Worm (Caenorhabditis elegans) whole organism, late embryonic: ENCODE measurements around the gene glb-15.
A peak's percentile ranks its signal among the peaks of the same experiment; 100 is the strongest.

Source experiments
- C08G9.2 ChIP-seq: sonication (generic microtip); optimal IDR thresholded peaks from 2 replicates; lab custom pipeline; 2016; ENCODE audit warnings: mild to moderate bottlenecking, missing genetic modification characterization, moderate library complexity, missing compliant biosample characterization
- F13H6.1 ChIP-seq: sonication (generic microtip); optimal IDR thresholded peaks from 2 replicates; lab custom pipeline; 2016; ENCODE audit warnings: missing genetic modification characterization, missing compliant biosample characterization
- K02D7.2 ChIP-seq: sonication (generic microtip); optimal IDR thresholded peaks from 2 replicates; lab custom pipeline; 2017; ENCODE audit warnings: mild to moderate bottlenecking, missing genetic modification characterization, missing compliant biosample characterization
- Y22D7AL.16 ChIP-seq: sonication (generic microtip); optimal IDR thresholded peaks from 2 replicates; lab custom pipeline; 2016; ENCODE audit warnings: missing genetic modification characterization, missing compliant biosample characterization
- ahr-1 ChIP-seq: sonication (generic microtip); optimal IDR thresholded peaks from 2 replicates; lab custom pipeline; 2016; ENCODE audit warnings: missing genetic modification characterization, missing compliant biosample characterization
- ama-1 ChIP-seq: fragments of 150-350 bp; optimal IDR thresholded peaks from 2 replicates; lab custom pipeline; 2014
- ceh-14 ChIP-seq: sonication (generic microtip); optimal IDR thresholded peaks from 2 replicates; lab custom pipeline; 2016; ENCODE audit warnings: missing genotype, missing genetic modification characterization, missing compliant biosample characterization
- ceh-18 ChIP-seq: sonication (generic microtip); optimal IDR thresholded peaks from 2 replicates; lab custom pipeline; 2016; ENCODE audit warnings: missing genetic modification characterization, missing compliant biosample characterization
- ceh-2 ChIP-seq: sonication (generic microtip); optimal IDR thresholded peaks from 2 replicates; lab custom pipeline; 2016; ENCODE audit warnings: missing genotype, missing genetic modification characterization, missing compliant biosample characterization
- ceh-31 ChIP-seq: sonication (generic microtip); optimal IDR thresholded peaks from 2 replicates; lab custom pipeline; 2016; ENCODE audit warnings: missing genetic modification characterization, missing compliant biosample characterization
- ceh-34 ChIP-seq: sonication (generic microtip); optimal IDR thresholded peaks from 2 replicates; lab custom pipeline; 2016; ENCODE audit warnings: mild to moderate bottlenecking, missing genetic modification characterization, missing compliant biosample characterization
- ceh-9 ChIP-seq: sonication (generic microtip); optimal IDR thresholded peaks from 2 replicates; lab custom pipeline; 2016; ENCODE audit warnings: mild to moderate bottlenecking, missing genetic modification characterization, inconsistent platforms, missing compliant biosample characterization
- dmd-4 ChIP-seq: sonication (generic microtip); optimal IDR thresholded peaks from 2 replicates; lab custom pipeline; 2016; ENCODE audit warnings: borderline replicate concordance, missing genetic modification characterization, missing compliant biosample characterization
- ets-4 ChIP-seq: sonication (generic microtip); optimal IDR thresholded peaks from 2 replicates; lab custom pipeline; 2016; ENCODE audit warnings: missing genetic modification characterization, missing compliant biosample characterization
- fax-1 ChIP-seq: sonication (generic microtip); optimal IDR thresholded peaks from 2 replicates; lab custom pipeline; 2016; ENCODE audit warnings: missing genotype, missing genetic modification characterization, missing compliant biosample characterization
- fkh-10 ChIP-seq: fragments of 150-350 bp; optimal IDR thresholded peaks from 2 replicates; lab custom pipeline; 2014; ENCODE audit warnings: missing biosample characterization, missing genetic modification reagents, missing genetic modification characterization
- gmeb-2 ChIP-seq: sonication (generic microtip); optimal IDR thresholded peaks from 2 replicates; lab custom pipeline; 2016; ENCODE audit warnings: missing genetic modification characterization, inconsistent platforms, missing compliant biosample characterization
- hlh-13 ChIP-seq: fragments of 200-800 bp; sonication (Bioruptor generic); optimal IDR thresholded peaks from 2 replicates; lab custom pipeline; 2018; ENCODE audit warnings: mild to moderate bottlenecking, missing genetic modification characterization, missing compliant biosample characterization
- hlh-15 ChIP-seq: sonication (generic microtip); optimal IDR thresholded peaks from 2 replicates; lab custom pipeline; 2016; ENCODE audit warnings: missing genetic modification characterization, missing compliant biosample characterization
- hlh-30 ChIP-seq: sonication (generic microtip); optimal IDR thresholded peaks from 2 replicates; lab custom pipeline; 2017; ENCODE audit warnings: antibody characterized with exemption, missing genetic modification characterization, missing compliant biosample characterization; ENCODE audit not compliant: insufficient read depth
- hlh-6 ChIP-seq: sonication (generic microtip); optimal IDR thresholded peaks from 2 replicates; lab custom pipeline; 2016; ENCODE audit warnings: missing genotype, missing genetic modification characterization, missing compliant biosample characterization
- hlh-8 ChIP-seq: sonication (generic microtip); optimal IDR thresholded peaks from 2 replicates; lab custom pipeline; 2016; ENCODE audit warnings: missing genotype, missing genetic modification characterization, missing compliant biosample characterization
- lim-6 ChIP-seq: sonication (generic microtip); optimal IDR thresholded peaks from 2 replicates; lab custom pipeline; 2016; ENCODE audit warnings: missing genetic modification characterization, missing compliant biosample characterization
- lin-11 ChIP-seq: fragments of 200-800 bp; sonication (Bioruptor generic); optimal IDR thresholded peaks from 2 replicates; lab custom pipeline; 2018; ENCODE audit warnings: mild to moderate bottlenecking, missing genetic modification characterization, missing compliant biosample characterization
- madf-2 ChIP-seq: sonication (generic microtip); optimal IDR thresholded peaks from 2 replicates; lab custom pipeline; 2017; ENCODE audit warnings: missing genetic modification characterization, missing compliant biosample characterization
- mec-3 ChIP-seq: sonication (generic microtip); optimal IDR thresholded peaks from 2 replicates; lab custom pipeline; 2016; ENCODE audit warnings: borderline replicate concordance, missing genetic modification characterization, missing compliant biosample characterization
- nfya-1 ChIP-seq: sonication (generic microtip); optimal IDR thresholded peaks from 2 replicates; lab custom pipeline; 2017; ENCODE audit warnings: missing genetic modification characterization, mild to moderate bottlenecking, missing compliant biosample characterization, antibody characterized with exemption, moderate library complexity
- nhr-11 ChIP-seq: fragments of 150-350 bp; optimal IDR thresholded peaks from 2 replicates; lab custom pipeline; 2014; ENCODE audit warnings: missing biosample characterization, missing genetic modification characterization
- nhr-232 ChIP-seq: sonication (generic microtip); optimal IDR thresholded peaks from 2 replicates; lab custom pipeline; 2016; ENCODE audit warnings: missing genetic modification characterization, missing compliant biosample characterization
- npax-4 ChIP-seq: sonication (generic microtip); optimal IDR thresholded peaks from 2 replicates; lab custom pipeline; 2016; ENCODE audit warnings: missing genetic modification characterization, missing compliant biosample characterization
- odd-2 ChIP-seq: sonication (generic microtip); optimal IDR thresholded peaks from 2 replicates; lab custom pipeline; 2017; ENCODE audit warnings: antibody characterized with exemption, mild to moderate bottlenecking, missing genetic modification characterization, missing compliant biosample characterization
- pag-3 ChIP-seq: sonication (generic microtip); optimal IDR thresholded peaks from 2 replicates; lab custom pipeline; 2016; ENCODE audit warnings: missing compliant biosample characterization, missing genetic modification characterization, borderline replicate concordance
- pat-9 ChIP-seq: fragments of 200-800 bp; sonication (Bioruptor generic); optimal IDR thresholded peaks from 2 replicates; lab custom pipeline; 2018; ENCODE audit warnings: mild to moderate bottlenecking, missing genetic modification characterization, moderate library complexity, missing compliant biosample characterization
- pax-1 ChIP-seq: fragments of 150-350 bp; optimal IDR thresholded peaks from 2 replicates; lab custom pipeline; 2014; ENCODE audit warnings: missing biosample characterization, missing genetic modification characterization
- pha-2 ChIP-seq: sonication (generic microtip); optimal IDR thresholded peaks from 2 replicates; lab custom pipeline; 2017; ENCODE audit warnings: mild to moderate bottlenecking, missing genetic modification characterization, missing compliant biosample characterization
- pqm-1 ChIP-seq: sonication (generic microtip); optimal IDR thresholded peaks from 2 replicates; lab custom pipeline; 2016; ENCODE audit warnings: missing genetic modification characterization, missing compliant biosample characterization
- pros-1 ChIP-seq: fragments of 150-350 bp; optimal IDR thresholded peaks from 2 replicates; lab custom pipeline; 2014; ENCODE audit warnings: missing biosample characterization, missing genetic modification reagents, missing genetic modification characterization
- rnt-1 ChIP-seq: sonication (generic microtip); optimal IDR thresholded peaks from 2 replicates; lab custom pipeline; 2016; ENCODE audit warnings: missing genetic modification characterization, missing compliant biosample characterization
- sdc-2 ChIP-seq: sonication (generic microtip); optimal IDR thresholded peaks from 2 replicates; lab custom pipeline; 2016; ENCODE audit warnings: missing genotype, missing genetic modification characterization, missing compliant biosample characterization
- sox-4 ChIP-seq: sonication (generic microtip); optimal IDR thresholded peaks from 2 replicates; lab custom pipeline; 2017; ENCODE audit warnings: mild to moderate bottlenecking, missing genetic modification characterization, inconsistent platforms, missing compliant biosample characterization
- tbx-2 ChIP-seq: sonication (generic microtip); optimal IDR thresholded peaks from 2 replicates; lab custom pipeline; 2016; ENCODE audit warnings: missing genetic modification characterization, missing compliant biosample characterization
- ttx-3 ChIP-seq: sonication (generic microtip); optimal IDR thresholded peaks from 2 replicates; lab custom pipeline; 2016; ENCODE audit warnings: missing genetic modification reagents, missing genetic modification characterization, missing compliant biosample characterization
- unc-42 ChIP-seq: sonication (generic microtip); optimal IDR thresholded peaks from 2 replicates; lab custom pipeline; 2016; ENCODE audit warnings: missing genotype, missing genetic modification characterization, missing compliant biosample characterization
- unc-55 ChIP-seq: sonication (generic microtip); optimal IDR thresholded peaks from 2 replicates; lab custom pipeline; 2017; ENCODE audit warnings: missing biosample characterization, missing genetic modification reagents, missing genetic modification characterization
- unc-86 ChIP-seq: sonication (generic microtip); optimal IDR thresholded peaks from 2 replicates; lab custom pipeline; 2016; ENCODE audit warnings: missing genetic modification characterization, missing compliant biosample characterization

glb-15 gene

ce11 chrV:11641298-11641787 lies 23.3 kb upstream of the glb-15 start (continued):
- TF ChIP-seq ttx-3 (tag; lab: Kevin White, UChicago), result peak; percentile 34
- TF ChIP-seq gmeb-2, result no peak
- TF ChIP-seq ceh-34, result no peak
- no peak for TF ChIP-seq K02D7.2 (tag; lab: Kevin White, UChicago)
- TF ChIP-seq hlh-15 (tag; lab: Kevin White, UChicago), result no peak
- TF ChIP-seq nfya-1 (tag; lab: Kevin White, UChicago), result peak; percentile 45
- TF ChIP-seq pqm-1 (tag; lab: Kevin White, UChicago), result no peak
- TF ChIP-seq ets-4 (tag; lab: Kevin White, UChicago), result no peak
- no peak for TF ChIP-seq fkh-10 (GFP tag; lab: Kevin White, UChicago)
- no peak for TF ChIP-seq lim-6 (tag; lab: Kevin White, UChicago)
- TF ChIP-seq madf-2 (tag; lab: Kevin White, UChicago), result no peak
- TF ChIP-seq npax-4 (tag; lab: Kevin White, UChicago), result no peak
- TF ChIP-seq ama-1, result no peak
- no peak for TF ChIP-seq nhr-11 (tag; lab: Kevin White, UChicago)
- no peak for TF ChIP-seq ceh-9 (tag; lab: Kevin White, UChicago)
- TF ChIP-seq F13H6.1 (tag; lab: Kevin White, UChicago), result no peak
- no peak for TF ChIP-seq hlh-13 (GFP tag; lab: Kevin White, UChicago)
- TF ChIP-seq sox-4 (tag; lab: Kevin White, UChicago), result no peak
- TF ChIP-seq pax-1 (tag; lab: Kevin White, UChicago), result no peak
- TF ChIP-seq dmd-4 (tag; lab: Kevin White, UChicago), result no peak
- peak; percentile 14 for TF ChIP-seq pat-9 (tag; lab: Kevin White, UChicago)
- TF ChIP-seq ceh-14, result peak; percentile 89
- no peak for TF ChIP-seq unc-86 (tag; lab: Kevin White, UChicago)
- no peak for TF ChIP-seq fax-1
- TF ChIP-seq ceh-31 (tag; lab: Kevin White, UChicago), result peak; percentile 79
- TF ChIP-seq C08G9.2 (tag; lab: Kevin White, UChicago), result peak; percentile 11
- peak; percentile 98 for TF ChIP-seq unc-42 (tag; lab: Kevin White, UChicago)
- TF ChIP-seq lin-11, result no peak
- TF ChIP-seq ahr-1, result no peak
- peak; percentile 79 for TF ChIP-seq ceh-18
- TF ChIP-seq Y22D7AL.16 (tag; lab: Kevin White, UChicago), result no peak
- no peak for TF ChIP-seq ceh-2 (tag; lab: Kevin White, UChicago)
- no peak for TF ChIP-seq sdc-2
- no peak for TF ChIP-seq pha-2 (tag; lab: Kevin White, UChicago)
- no peak for TF ChIP-seq pag-3
- TF ChIP-seq hlh-8, result no peak
- no peak for TF ChIP-seq mec-3 (tag; lab: Kevin White, UChicago)
- no peak for TF ChIP-seq unc-55 (GFP tag; lab: Kevin White, UChicago)
- no peak for TF ChIP-seq pros-1
- no peak for TF ChIP-seq odd-2 (tag; lab: Kevin White, UChicago)
- no peak for TF ChIP-seq hlh-30
- no peak for TF ChIP-seq rnt-1 (tag; lab: Kevin White, UChicago)
- TF ChIP-seq tbx-2, result peak; percentile 48
- no peak for TF ChIP-seq nhr-232 (tag; lab: Kevin White, UChicago)

DNA sequence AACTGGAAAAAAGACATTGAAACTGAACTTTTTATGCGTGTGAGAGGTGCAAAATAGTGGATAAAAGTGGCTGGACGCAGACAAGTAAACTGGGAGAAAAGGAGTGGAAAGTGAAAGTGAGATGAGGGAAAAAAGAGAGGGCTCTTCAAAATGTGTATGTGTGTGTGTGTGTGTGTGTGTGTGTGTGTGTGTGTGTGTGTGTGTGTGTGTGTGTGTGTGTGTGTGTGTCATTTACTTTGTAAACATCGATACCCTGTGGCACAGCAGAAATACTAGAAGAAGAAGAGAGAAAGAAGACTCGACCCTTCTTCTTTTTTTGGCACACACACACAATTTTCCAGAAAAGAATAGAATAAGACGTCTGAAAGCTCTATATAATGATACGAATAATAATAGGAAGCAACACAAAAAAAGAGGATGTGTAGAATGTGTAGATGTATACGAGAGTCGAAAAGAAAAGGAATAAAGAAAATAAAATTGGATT lies 20.6 kb upstream of the glb-15 start:
- TF ChIP-seq pat-9 (tag; lab: Kevin White, UChicago) (peak; percentile 1), nfya-1 (tag; lab: Kevin White, UChicago) (peak; percentile 17), sox-4 (tag; lab: Kevin White, UChicago) (no peak), ceh-34 (no peak), ceh-18 (peak; percentile 75), hlh-13 (GFP tag; lab: Kevin White, UChicago) (peak; percentile 17), unc-42 (tag; lab: Kevin White, UChicago) (peak; percentile 75), hlh-6 (tag; lab: Kevin White, UChicago) (no peak)
